Fruit fly (Drosophila melanogaster) whole organism, prepupa: ENCODE measurements around the gene ClpP.
A peak's percentile ranks its signal among the peaks of the same experiment; 100 is the strongest.

Source experiments
- Blimp-1 ChIP-seq: fragments of 200-800 bp; sonication (Bioruptor generic); optimal IDR thresholded peaks from 3 replicates; lab custom pipeline; 2017; ENCODE audit warnings: missing biosample characterization, missing genetic modification characterization, mild to moderate bottlenecking, moderate library complexity, missing genetic modification reagents
- CG10631 ChIP-seq: fragments of 200-800 bp; sonication (Bioruptor generic); optimal IDR thresholded peaks from 2 replicates; lab custom pipeline; 2016; ENCODE audit warnings: missing biosample characterization, missing genetic modification characterization
- CG10669 ChIP-seq: fragments of 200-800 bp; sonication (Bioruptor generic); optimal IDR thresholded peaks from 3 replicates; lab custom pipeline; 2018; ENCODE audit warnings: missing biosample characterization, mild to moderate bottlenecking, missing genetic modification characterization, moderate library complexity
- CG11294 ChIP-seq: fragments of 200-800 bp; sonication (Bioruptor generic); IDR thresholded peaks from 2 replicates; pipeline ENCODE4 v1.3.6; 2022; ENCODE audit warnings: missing biosample characterization, missing genetic modification characterization
- CG11762 ChIP-seq: fragments of 200-800 bp; sonication (Bioruptor generic); optimal IDR thresholded peaks from 3 replicates; lab custom pipeline; 2016; ENCODE audit warnings: missing biosample characterization, missing genetic modification characterization; ENCODE audit not compliant: insufficient read depth
- CG15336 ChIP-seq: fragments of 200-800 bp; sonication (Bioruptor generic); IDR thresholded peaks from 2 replicates; pipeline ENCODE4 v1.3.6; 2022; ENCODE audit warnings: missing biosample characterization, missing genetic modification characterization
- CG3032 ChIP-seq: fragments of 200-800 bp; optimal IDR thresholded peaks from 2 replicates; lab custom pipeline; 2019; ENCODE audit warnings: missing biosample characterization, mild to moderate bottlenecking, missing genetic modification characterization, moderate library complexity
- CG31627 ChIP-seq: fragments of 200-800 bp; sonication (Bioruptor generic); optimal IDR thresholded peaks from 3 replicates; lab custom pipeline; 2016; ENCODE audit warnings: missing biosample characterization, missing genetic modification characterization
- CG3919 ChIP-seq: fragments of 200-800 bp; sonication (Bioruptor generic); optimal IDR thresholded peaks from 3 replicates; lab custom pipeline; 2016; ENCODE audit warnings: missing biosample characterization, missing genetic modification characterization
- CG6163 ChIP-seq: fragments of 200-800 bp; sonication (Bioruptor generic); IDR thresholded peaks from 3 replicates; pipeline ENCODE4 v1.3.6; 2022; ENCODE audit warnings: missing biosample characterization, missing genetic modification characterization
- CG6276 ChIP-seq: fragments of 200-800 bp; sonication (Bioruptor generic); optimal IDR thresholded peaks from 2 replicates; lab custom pipeline; 2017; ENCODE audit warnings: missing biosample characterization, mild to moderate bottlenecking, missing genetic modification characterization
- CG6808 ChIP-seq: fragments of 200-800 bp; sonication (Bioruptor generic); optimal IDR thresholded peaks from 3 replicates; lab custom pipeline; 2017; ENCODE audit warnings: missing biosample characterization, missing genetic modification characterization, mild to moderate bottlenecking, moderate library complexity, missing genetic modification reagents
- CG6854 ChIP-seq: fragments of 200-800 bp; sonication (Bioruptor generic); optimal IDR thresholded peaks from 2 replicates; lab custom pipeline; 2017; ENCODE audit warnings: missing biosample characterization, mild to moderate bottlenecking, missing genetic modification characterization
- CG7368 ChIP-seq: fragments of 200-800 bp; sonication (Bioruptor generic); optimal IDR thresholded peaks from 3 replicates; lab custom pipeline; 2016; ENCODE audit warnings: missing biosample characterization, missing genetic modification characterization
- CG8119 ChIP-seq: fragments of 200-800 bp; sonication (Bioruptor generic); IDR thresholded peaks from 3 replicates; pipeline ENCODE4 v1.3.6; 2022; ENCODE audit warnings: missing biosample characterization, missing genetic modification characterization
- CG8319 ChIP-seq: fragments of 200-800 bp; sonication (Bioruptor generic); optimal IDR thresholded peaks from 3 replicates; lab custom pipeline; 2016; ENCODE audit warnings: missing biosample characterization, missing genetic modification characterization
- CG8632 ChIP-seq: fragments of 200-800 bp; sonication (Bioruptor generic); optimal IDR thresholded peaks from 3 replicates; lab custom pipeline; 2016; ENCODE audit warnings: missing biosample characterization, missing genetic modification characterization
- CG9139 ChIP-seq: fragments of 200-800 bp; sonication (Bioruptor generic); optimal IDR thresholded peaks from 3 replicates; lab custom pipeline; 2017; ENCODE audit warnings: missing biosample characterization, mild to moderate bottlenecking, missing genetic modification characterization
- Eip75B ChIP-seq: fragments of 200-800 bp; sonication (Bioruptor generic); optimal IDR thresholded peaks from 3 replicates; lab custom pipeline; 2016; ENCODE audit warnings: missing biosample characterization, missing genetic modification characterization
- Eip78C ChIP-seq: fragments of 200-800 bp; sonication (Bioruptor generic); peaks from one replicate; lab custom pipeline; 2016; ENCODE audit warnings: missing biosample characterization, missing genetic modification characterization
- Eip93F ChIP-seq: fragments of 200-800 bp; sonication (Bioruptor generic); optimal IDR thresholded peaks from 2 replicates; lab custom pipeline; 2016; ENCODE audit warnings: missing biosample characterization, mild to moderate bottlenecking, missing genetic modification characterization
- Gug ChIP-seq: fragments of 200-800 bp; sonication (Bioruptor generic); IDR thresholded peaks from 2 replicates; pipeline ENCODE4 v1.3.6; 2022; ENCODE audit warnings: missing biosample characterization, missing genetic modification characterization
- Hr38 ChIP-seq: sonication (Bioruptor generic); optimal IDR thresholded peaks from 2 replicates; lab custom pipeline; 2016; ENCODE audit warnings: missing biosample characterization, missing genetic modification characterization
- Hr39 ChIP-seq: fragments of 200-800 bp; sonication (Bioruptor generic); optimal IDR thresholded peaks from 2 replicates; lab custom pipeline; 2016; ENCODE audit warnings: missing biosample characterization, missing genetic modification characterization
- Hr4 ChIP-seq: fragments of 200-800 bp; sonication (Bioruptor generic); optimal IDR thresholded peaks from 3 replicates; lab custom pipeline; 2016; ENCODE audit warnings: missing biosample characterization, missing genetic modification characterization
- Lpt ChIP-seq: fragments of 200-800 bp; sonication (Bioruptor generic); optimal IDR thresholded peaks from 3 replicates; lab custom pipeline; 2016; ENCODE audit warnings: missing biosample characterization, missing genetic modification characterization
- Met ChIP-seq: fragments of 200-800 bp; sonication (Bioruptor generic); optimal IDR thresholded peaks from 3 replicates; lab custom pipeline; 2016; ENCODE audit warnings: missing biosample characterization, missing genetic modification characterization
- OdsH ChIP-seq: fragments of 200-800 bp; sonication (Bioruptor generic); optimal IDR thresholded peaks from 3 replicates; lab custom pipeline; 2016; ENCODE audit warnings: missing biosample characterization, missing genetic modification characterization
- Sox102F ChIP-seq: fragments of 200-800 bp; sonication (Bioruptor generic); optimal IDR thresholded peaks from 2 replicates; lab custom pipeline; 2016; ENCODE audit warnings: missing biosample characterization, mild to moderate bottlenecking, missing genetic modification characterization
- Sox14 ChIP-seq: fragments of 200-800 bp; sonication (Bioruptor generic); optimal IDR thresholded peaks from 3 replicates; lab custom pipeline; 2016; ENCODE audit warnings: missing biosample characterization, missing genetic modification characterization
- achi ChIP-seq: fragments of 200-800 bp; sonication (Bioruptor generic); optimal IDR thresholded peaks from 3 replicates; lab custom pipeline; 2016; ENCODE audit warnings: missing biosample characterization, missing genetic modification characterization
- cyc ChIP-seq: fragments of 200-800 bp; sonication (Bioruptor generic); optimal IDR thresholded peaks from 3 replicates; lab custom pipeline; 2016; ENCODE audit warnings: missing biosample characterization, missing genetic modification characterization
- dsx ChIP-seq: fragments of 200-800 bp; optimal IDR thresholded peaks from 3 replicates; lab custom pipeline; 2019; ENCODE audit warnings: missing biosample characterization, mild to moderate bottlenecking, missing genetic modification characterization, moderate library complexity; ENCODE audit not compliant: poor library complexity, severe bottlenecking
- esn ChIP-seq: fragments of 200-800 bp; sonication (Bioruptor generic); optimal IDR thresholded peaks from 2 replicates; lab custom pipeline; 2016; ENCODE audit warnings: missing biosample characterization, mild to moderate bottlenecking, missing genetic modification characterization, moderate library complexity
- fd59A ChIP-seq: fragments of 200-800 bp; sonication (Bioruptor generic); optimal IDR thresholded peaks from 2 replicates; lab custom pipeline; 2017; ENCODE audit warnings: missing biosample characterization, mild to moderate bottlenecking, missing genetic modification characterization, missing genetic modification reagents
- fd85E ChIP-seq: fragments of 200-800 bp; sonication (Bioruptor generic); optimal IDR thresholded peaks from 3 replicates; lab custom pipeline; 2016; ENCODE audit warnings: missing biosample characterization, missing genetic modification characterization
- fkh ChIP-seq: fragments of 200-800 bp; sonication (Bioruptor generic); optimal IDR thresholded peaks from 3 replicates; lab custom pipeline; 2017; ENCODE audit warnings: missing biosample characterization, mild to moderate bottlenecking, missing genetic modification characterization, moderate library complexity
- pdm3 ChIP-seq: fragments of 200-800 bp; sonication (Bioruptor generic); optimal IDR thresholded peaks from 3 replicates; lab custom pipeline; 2016; ENCODE audit warnings: missing biosample characterization, missing genetic modification characterization
- salr ChIP-seq, 2 experiments: fragments of 200-800 bp; sonication (Bioruptor generic); optimal IDR thresholded peaks; 3 replicates each; lab custom pipeline; 2016 to 2018; ENCODE audit warnings: missing biosample characterization in 2 of 2, missing genetic modification characterization in 2 of 2, mild to moderate bottlenecking in 1 of 2
- spab ChIP-seq: fragments of 200-800 bp; sonication (Bioruptor generic); optimal IDR thresholded peaks from 2 replicates; lab custom pipeline; 2017; ENCODE audit warnings: missing biosample characterization, mild to moderate bottlenecking, missing genetic modification characterization, missing genetic modification reagents
- ss ChIP-seq, 2 experiments: fragments of 200-800 bp; sonication (Bioruptor generic); optimal IDR thresholded peaks; 2 replicates in 1 of 2; 3 replicates in 1 of 2; lab custom pipeline; 2017 to 2018; ENCODE audit warnings: mild to moderate bottlenecking in 2 of 2, missing biosample characterization in 2 of 2, missing genetic modification characterization in 2 of 2, moderate library complexity in 1 of 2
- svp ChIP-seq: fragments of 200-800 bp; sonication (Bioruptor generic); peaks from one replicate; lab custom pipeline; 2016; ENCODE audit warnings: missing biosample characterization, missing genetic modification characterization
- vri ChIP-seq: fragments of 200-800 bp; sonication (Bioruptor generic); optimal IDR thresholded peaks from 3 replicates; lab custom pipeline; 2016; ENCODE audit warnings: missing biosample characterization, mild to moderate bottlenecking, missing genetic modification characterization

The ClpP gene

dm6 chr2L:10333091-10333991 is 23.3 kb upstream of the ClpP start, which contains the start of gene GATAd:
Gene GATAd, plus strand, starts transcription at chr2L:10333734.
- no peak for TF ChIP-seq CG10669 (GFP tag; lab: Kevin White, UChicago)
- no peak for TF ChIP-seq ss (GFP tag; optimal IDR thresholded peaks at IDR 0.05; lab: Kevin White, UChicago)
- TF ChIP-seq Hr4 (GFP tag; lab: Kevin White, UChicago) = no peak
- TF ChIP-seq Blimp-1 = no peak
- TF ChIP-seq Eip78C (GFP tag; lab: Kevin White, UChicago) = peak; percentile 41
- no peak for TF ChIP-seq cyc (GFP tag; lab: Kevin White, UChicago)
- peak; percentile 21 for TF ChIP-seq esn (GFP tag; lab: Kevin White, UChicago)
- no peak for TF ChIP-seq spab (GFP tag; lab: Kevin White, UChicago)
- TF ChIP-seq CG8632 (GFP tag; lab: Kevin White, UChicago) = no peak
- no peak for TF ChIP-seq Eip75B (GFP tag; lab: Kevin White, UChicago)
- TF ChIP-seq dsx = peak; percentile 28
- TF ChIP-seq fd85E = no peak
- TF ChIP-seq Lpt (GFP tag; lab: Kevin White, UChicago) = no peak
- TF ChIP-seq fd59A = no peak
- TF ChIP-seq CG10631 (GFP tag; lab: Kevin White, UChicago) = no peak
- TF ChIP-seq CG8119 (GFP tag; lab: Robert Waterston, UW) = no peak
- TF ChIP-seq CG6854 (GFP tag; lab: Kevin White, UChicago) = no peak
- no peak for TF ChIP-seq CG11294 (GFP tag; lab: Robert Waterston, UW)
- no peak for TF ChIP-seq CG15336 (GFP tag; lab: Robert Waterston, UW)
- peak; percentile 16 for TF ChIP-seq vri (GFP tag; lab: Kevin White, UChicago)
- no peak for TF ChIP-seq Eip93F
- TF ChIP-seq Sox14 (GFP tag; lab: Kevin White, UChicago) = peak; percentile 20
- TF ChIP-seq CG3919 (GFP tag; lab: Kevin White, UChicago) = no peak
- TF ChIP-seq achi = no peak
- no peak for TF ChIP-seq CG7368 (GFP tag; lab: Kevin White, UChicago)
- no peak for TF ChIP-seq fkh
- TF ChIP-seq CG3032 (tag; lab: Kevin White, UChicago) = peak; percentile 1
- no peak for TF ChIP-seq CG8319 (GFP tag; lab: Kevin White, UChicago)
- no peak for TF ChIP-seq CG6163 (GFP tag; lab: Robert Waterston, UW)

- TF ChIP-seq OdsH (GFP tag; lab: Kevin White, UChicago) (no peak), svp (GFP tag; lab: Kevin White, UChicago) (peak; percentile 60)
Measured at dm6 chr2L:10334213-10334612, 22.4 kb upstream of the ClpP start.

dm6 chr2L:10334854-10335277 is 21.7 kb upstream of the ClpP start:
- TF ChIP-seq salr (GFP tag; optimal IDR thresholded peaks at IDR 0.05; lab: Kevin White, UChicago) (no peak), CG8319 (GFP tag; lab: Kevin White, UChicago) (no peak), CG6808 (GFP tag; lab: Kevin White, UChicago) (no peak), Eip93F (peak; percentile 23), spab (GFP tag; lab: Kevin White, UChicago) (no peak), CG6854 (GFP tag; lab: Kevin White, UChicago) (peak; percentile 61), Blimp-1 (no peak), CG9139 (no peak), dsx (peak; percentile 18), esn (GFP tag; lab: Kevin White, UChicago) (peak; percentile 67), Met (GFP tag; lab: Kevin White, UChicago) (peak; percentile 38), ss (GFP tag; optimal IDR thresholded peaks at IDR 0.05; lab: Kevin White, UChicago) (peak in 1 of 2 experiments; percentile 81), Gug (GFP tag; lab: Robert Waterston, UW) (no peak), CG7368 (GFP tag; lab: Kevin White, UChicago) (no peak), fd85E (no peak), CG10669 (GFP tag; lab: Kevin White, UChicago) (peak; percentile 33), CG15336 (GFP tag; lab: Robert Waterston, UW) (peak; percentile 66), svp (GFP tag; lab: Kevin White, UChicago) (peak; percentile 73), Sox102F (GFP tag; lab: Kevin White, UChicago) (no peak), CG8632 (GFP tag; lab: Kevin White, UChicago) (no peak), CG11762 (GFP tag; lab: Kevin White, UChicago) (no peak), Hr39 (no peak), fd59A (no peak), CG6276 (GFP tag; lab: Kevin White, UChicago) (no peak), Lpt (GFP tag; lab: Kevin White, UChicago) (peak; percentile 2), Hr38 (no peak), Eip75B (GFP tag; lab: Kevin White, UChicago) (peak; percentile 46), CG3919 (GFP tag; lab: Kevin White, UChicago) (no peak), Sox14 (GFP tag; lab: Kevin White, UChicago) (peak; percentile 66), pdm3 (GFP tag; lab: Kevin White, UChicago) (peak; percentile 14), CG31627 (GFP tag; lab: Kevin White, UChicago) (no peak), vri (GFP tag; lab: Kevin White, UChicago) (peak; percentile 98)
